Worm (Caenorhabditis elegans) whole organism, late embryonic: ENCODE measurements around the gene acp-4.

Experiments used
- ahr-1 ChIP-seq: sonication (generic microtip); optimal IDR thresholded peaks from 2 replicates; lab custom pipeline; 2016; ENCODE audit warnings: missing genetic modification characterization, missing compliant biosample characterization
- ama-1 ChIP-seq: fragments of 150-350 bp; optimal IDR thresholded peaks from 2 replicates; lab custom pipeline; 2014
- ceh-9 ChIP-seq: sonication (generic microtip); optimal IDR thresholded peaks from 2 replicates; lab custom pipeline; 2016; ENCODE audit warnings: mild to moderate bottlenecking, missing genetic modification characterization, inconsistent platforms, missing compliant biosample characterization
- pag-3 ChIP-seq: sonication (generic microtip); optimal IDR thresholded peaks from 2 replicates; lab custom pipeline; 2016; ENCODE audit warnings: missing compliant biosample characterization, missing genetic modification characterization, borderline replicate concordance
- pat-9 ChIP-seq: fragments of 200-800 bp; sonication (Bioruptor generic); optimal IDR thresholded peaks from 2 replicates; lab custom pipeline; 2018; ENCODE audit warnings: mild to moderate bottlenecking, missing genetic modification characterization, moderate library complexity, missing compliant biosample characterization
- pqm-1 ChIP-seq: sonication (generic microtip); optimal IDR thresholded peaks from 2 replicates; lab custom pipeline; 2016; ENCODE audit warnings: missing genetic modification characterization, missing compliant biosample characterization
- unc-3 ChIP-seq, 2 experiments: fragments of 200-800 bp in 1 of 2; sonication (Bioruptor generic) in 1 of 2; sonication (generic microtip) in 1 of 2; conservative IDR thresholded peaks in 1 of 2; optimal IDR thresholded peaks in 1 of 2; 2 replicates each; pipeline versions ENCODE4 v1.3.6 to Lab custom; 2016 to 2022; ENCODE audit warnings: missing compliant biosample characterization in 2 of 2, missing genetic modification characterization in 2 of 2, missing genetic modification reagents in 1 of 2

ce11 chrII:8481731-8482253 is 46.9 kb upstream of the acp-4 start, which contains the start of gene M05D6.5:
- no peak for TF ChIP-seq ceh-9 (tag; lab: Kevin White, UChicago)
- TF ChIP-seq ahr-1 = no peak
- no peak for TF ChIP-seq pag-3 (tag; lab: Kevin White, UChicago)
- no peak for TF ChIP-seq pqm-1
- TF ChIP-seq unc-3 (GFP tag; conservative IDR thresholded peaks at IDR 0.05; lab: Robert Waterston, UW) = no peak
- no peak for TF ChIP-seq unc-3 (tag; optimal IDR thresholded peaks at IDR 0.05; lab: Kevin White, UChicago)
- TF ChIP-seq ama-1 (lab: Kevin White, UChicago) = no peak
- TF ChIP-seq pat-9 = no peak
